Fruit fly (Drosophila melanogaster): ENCODE results near the gene CG9663.

Gene CG9663

DNA sequence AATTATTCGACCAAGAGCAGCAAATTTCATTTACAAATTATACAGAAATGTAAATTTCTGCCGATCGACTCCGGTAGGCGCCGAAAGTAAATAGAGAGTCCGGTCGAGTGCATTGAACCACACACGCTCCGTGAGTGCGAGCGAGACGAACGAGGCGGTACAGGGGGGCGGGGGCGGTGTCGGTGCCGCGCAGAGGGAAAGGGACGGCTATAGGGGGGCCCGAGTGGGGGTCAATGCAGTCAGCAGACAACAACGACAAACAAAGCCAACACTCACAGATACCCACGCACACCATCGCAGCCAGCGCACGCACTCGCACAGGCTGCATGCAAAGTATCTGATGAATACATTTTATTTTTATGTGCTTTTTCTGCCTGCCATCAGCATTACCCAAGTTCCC, 36.5 kb upstream of the CG9663 start (continued):
- TF ChIP-seq ara (GFP tag; IDR thresholded peaks at IDR 0.05) (no peak; the same call in 1 of the 2 replicates), CG2199 (GFP tag; IDR thresholded peaks at IDR 0.05) (0 out of 3 replicates have a peak, but pooled peaks have one; percentile 19), mld (GFP tag; IDR thresholded peaks at IDR 0.05; ENCODE audit: partially characterized antibody) (no peak), rib (GFP tag; IDR thresholded peaks at IDR 0.05) (0 out of 2 replicates have a peak, but pooled peaks have one; percentile 28), Hr78 (GFP tag; optimal IDR thresholded peaks at IDR 0.05) (peak in 1 of 2 experiments; percentile 96), Blimp-1 (GFP tag; optimal IDR thresholded peaks at IDR 0.05) (peak; percentile 18), CG32767 (GFP tag; IDR thresholded peaks at IDR 0.05) (peak; percentile 50), CG10959 (GFP tag; IDR thresholded peaks at IDR 0.05) (no peak), lov (optimal IDR thresholded peaks at IDR 0.05) (no peak), lov (GFP tag; IDR thresholded peaks at IDR 0.05) (0 out of 3 replicates have a peak, but pooled peaks have one; percentile 13), nom (GFP tag; optimal IDR thresholded peaks at IDR 0.05) (peak; percentile 31), sob (GFP tag; IDR thresholded peaks at IDR 0.05) (0 out of 2 replicates have a peak, but pooled peaks have one; percentile 40), HLHmδ (GFP tag; optimal IDR thresholded peaks at IDR 0.05) (peak; percentile 83), ranshi (GFP tag; IDR thresholded peaks at IDR 0.05) (no peak), wek (GFP tag; optimal IDR thresholded peaks at IDR 0.05) (peak; percentile 0), CG2129 (GFP tag; IDR thresholded peaks at IDR 0.05; ENCODE audit: partially characterized antibody) (no peak), CG12769 (tag; optimal IDR thresholded peaks at IDR 0.05) (peak; percentile 3), CG30431 (GFP tag; optimal IDR thresholded peaks at IDR 0.05) (no peak), so (GFP tag; IDR thresholded peaks at IDR 0.05) (0 out of 3 replicates have a peak, but pooled peaks have one; percentile 26), Dbx (GFP tag; IDR thresholded peaks at IDR 0.05) (no peak), sd (tag; optimal IDR thresholded peaks at IDR 0.05) (no peak), Optix (GFP tag; IDR thresholded peaks at IDR 0.05) (0 out of 3 replicates have a peak, but pooled peaks have one; percentile 38), CG6813 (GFP tag; optimal IDR thresholded peaks at IDR 0.05) (no peak), gce (GFP tag; IDR thresholded peaks at IDR 0.05) (peak; percentile 43; the same call in 1 of the 3 replicates), CG14710 (tag; optimal IDR thresholded peaks at IDR 0.05) (no peak), tgo (GFP tag; IDR thresholded peaks at IDR 0.05) (0 out of 3 replicates have a peak, but pooled peaks have one; percentile 22), abd-A (tag; optimal IDR thresholded peaks at IDR 0.05) (peak; percentile 67), sr (GFP tag; IDR thresholded peaks at IDR 0.05) (peak; percentile 87), danr (GFP tag; IDR thresholded peaks at IDR 0.05) (no peak), Taf1 (GFP tag; IDR thresholded peaks at IDR 0.05) (no peak), da (GFP tag; optimal IDR thresholded peaks at IDR 0.05) (no peak), CG33213 (GFP tag; optimal IDR thresholded peaks at IDR 0.05) (no peak), cg (GFP tag; optimal IDR thresholded peaks at IDR 0.05) (peak; percentile 74), CG11560 (tag; IDR thresholded peaks at IDR 0.05) (no peak), Deaf1 (tag; optimal IDR thresholded peaks at IDR 0.05) (peak; percentile 31), Opbp (GFP tag; IDR thresholded peaks at IDR 0.05; ENCODE audit: partially characterized antibody) (0 out of 3 replicates have a peak, but pooled peaks have one; percentile 36), ci (GFP tag; IDR thresholded peaks at IDR 0.05) (peak; percentile 57; the same call in 2 of the 3 replicates), ATbp (GFP tag; optimal IDR thresholded peaks at IDR 0.05) (peak; percentile 21), Kr (GFP tag; optimal IDR thresholded peaks at IDR 0.05) (no peak), CG15073 (GFP tag; optimal IDR thresholded peaks at IDR 0.05) (no peak), CG10543 (GFP tag; optimal IDR thresholded peaks at IDR 0.05) (peak; percentile 16), CG10321 (GFP tag; IDR thresholded peaks at IDR 0.05) (peak; percentile 91), Aef1 (GFP tag; IDR thresholded peaks at IDR 0.05) (peak; percentile 38; the same call in 2 of the 3 replicates), bab2 (GFP tag; optimal IDR thresholded peaks at IDR 0.05) (no peak), CG1832 (GFP tag; optimal IDR thresholded peaks at IDR 0.05) (peak; percentile 75), CG7745 (tag; optimal IDR thresholded peaks at IDR 0.05) (peak; percentile 6), CG17328 (GFP tag; IDR thresholded peaks at IDR 0.05) (peak; percentile 20; the same call in 1 of the 2 replicates)
